Fruit fly (Drosophila melanogaster) whole organism, embryonic: ENCODE results near the gene CG6966.
A peak's percentile ranks its signal among the peaks of the same experiment; 100 is the strongest.

Experiments
- Abd-B ChIP-seq: fragments of 200-800 bp; sonication (Bioruptor generic); optimal IDR thresholded peaks from 2 replicates; lab custom pipeline; 2018; ENCODE audit warnings: missing biosample characterization, mild to moderate bottlenecking, missing genetic modification characterization, moderate library complexity
- CG10267 ChIP-seq: fragments of 200-800 bp; sonication (Bioruptor generic); optimal IDR thresholded peaks from 2 replicates; lab custom pipeline; 2018; ENCODE audit warnings: missing biosample characterization, mild to moderate bottlenecking, missing genetic modification characterization, moderate library complexity
- CG10565 ChIP-seq: fragments of 200-800 bp; sonication (Bioruptor generic); optimal IDR thresholded peaks from 3 replicates; lab custom pipeline; 2016; ENCODE audit warnings: missing biosample characterization, mild to moderate bottlenecking, missing genetic modification characterization
- CG11093 ChIP-seq: fragments of 200-800 bp; sonication (Bioruptor generic); IDR thresholded peaks from 3 replicates; pipeline ENCODE4 v1.3.6; 2022; ENCODE audit warnings: missing biosample characterization, missing genetic modification characterization
- CG12769 ChIP-seq: fragments of 200-800 bp; sonication (Bioruptor generic); optimal IDR thresholded peaks from 2 replicates; lab custom pipeline; 2019; ENCODE audit warnings: missing biosample characterization, mild to moderate bottlenecking, missing genetic modification characterization, moderate library complexity
- CG13624 ChIP-seq: fragments of 200-800 bp; sonication (Bioruptor generic); optimal IDR thresholded peaks from 2 replicates; lab custom pipeline; 2016; ENCODE audit warnings: missing biosample characterization, missing genetic modification characterization
- CG13894 ChIP-seq: fragments of 200-800 bp; sonication (Bioruptor generic); optimal IDR thresholded peaks from 3 replicates; lab custom pipeline; 2018; ENCODE audit warnings: missing biosample characterization, mild to moderate bottlenecking, missing genetic modification characterization, moderate library complexity
- CG14965 ChIP-seq: fragments of 200-800 bp; sonication (Bioruptor generic); optimal IDR thresholded peaks from 2 replicates; lab custom pipeline; 2016; ENCODE audit warnings: missing biosample characterization, missing genetic modification characterization, borderline replicate concordance
- CG15073 ChIP-seq: fragments of 200-800 bp; sonication (Bioruptor generic); optimal IDR thresholded peaks from 2 replicates; lab custom pipeline; 2016; ENCODE audit warnings: missing biosample characterization, missing genetic modification characterization
- CG16815 ChIP-seq: fragments of 200-800 bp; sonication (Bioruptor generic); optimal IDR thresholded peaks from 3 replicates; lab custom pipeline; 2017; ENCODE audit warnings: missing biosample characterization, mild to moderate bottlenecking, missing genetic modification characterization
- CG17829 ChIP-seq: fragments of 200-800 bp; optimal IDR thresholded peaks from 2 replicates; lab custom pipeline; 2019; ENCODE audit warnings: missing biosample characterization, mild to moderate bottlenecking, missing genetic modification characterization, moderate library complexity
- CG18476 ChIP-seq: fragments of 200-800 bp; sonication (Bioruptor generic); optimal IDR thresholded peaks from 2 replicates; lab custom pipeline; 2016; ENCODE audit warnings: missing biosample characterization, mild to moderate bottlenecking, missing genetic modification characterization
- CG18599 ChIP-seq: fragments of 200-800 bp; sonication (Bioruptor generic); optimal IDR thresholded peaks from 3 replicates; lab custom pipeline; 2017; ENCODE audit warnings: missing biosample characterization, missing genetic modification characterization, mild to moderate bottlenecking, moderate library complexity, missing genetic modification reagents
- CG2199 ChIP-seq: fragments of 200-800 bp; sonication (Bioruptor generic); IDR thresholded peaks from 3 replicates; pipeline ENCODE4 v1.3.6; 2022; ENCODE audit warnings: missing biosample characterization, missing genetic modification characterization
- CG32532 ChIP-seq: fragments of 200-800 bp; sonication (Bioruptor generic); IDR thresholded peaks from 2 replicates; pipeline ENCODE4 v1.3.6; 2022; ENCODE audit warnings: missing biosample characterization, missing genetic modification characterization
- CG4328 ChIP-seq: fragments of 200-800 bp; sonication (Bioruptor generic); optimal IDR thresholded peaks from 3 replicates; lab custom pipeline; 2017; ENCODE audit warnings: missing biosample characterization, missing genetic modification reagents, missing genetic modification characterization
- CG5953 ChIP-seq: fragments of 200-800 bp; sonication (Bioruptor generic); IDR thresholded peaks from 2 replicates; pipeline ENCODE4 v1.3.6; 2022; ENCODE audit warnings: missing biosample characterization, missing genetic modification characterization
- CG6175 ChIP-seq: fragments of 200-800 bp; sonication (Bioruptor generic); IDR thresholded peaks from 3 replicates; pipeline ENCODE4 v1.3.6; 2022; ENCODE audit warnings: missing biosample characterization, missing genetic modification characterization
- CG7271 ChIP-seq: fragments of 200-800 bp; sonication (Bioruptor generic); optimal IDR thresholded peaks from 2 replicates; lab custom pipeline; 2018; ENCODE audit warnings: missing biosample characterization, mild to moderate bottlenecking, missing genetic modification characterization, moderate library complexity
- CG8290 ChIP-seq, 3 experiments: fragments of 200-800 bp; sonication (Bioruptor generic); optimal IDR thresholded peaks; 2 replicates each; lab custom pipeline; 2016 to 2019; ENCODE audit warnings: missing biosample characterization in 3 of 3, missing genetic modification characterization in 3 of 3, mild to moderate bottlenecking in 2 of 3, moderate library complexity in 1 of 3
- CG9437 ChIP-seq: fragments of 200-800 bp; sonication (Bioruptor generic); optimal IDR thresholded peaks from 2 replicates; lab custom pipeline; 2018; ENCODE audit warnings: missing biosample characterization, mild to moderate bottlenecking, missing genetic modification characterization
- Dfd ChIP-seq, 2 experiments: fragments of >200 bp; optimal IDR thresholded peaks; 2 replicates each; lab custom pipeline; 2017; ENCODE audit warnings: missing biosample characterization in 2 of 2, missing genetic modification characterization in 2 of 2
- Fer1 ChIP-seq: fragments of 200-800 bp; sonication (Bioruptor generic); optimal IDR thresholded peaks from 2 replicates; lab custom pipeline; 2017; ENCODE audit warnings: missing biosample characterization, mild to moderate bottlenecking, missing genetic modification characterization
- HHEX ChIP-seq: fragments of 200-800 bp; sonication (Bioruptor generic); optimal IDR thresholded peaks from 3 replicates; lab custom pipeline; 2017; ENCODE audit warnings: missing biosample characterization, mild to moderate bottlenecking, missing genetic modification characterization, missing genetic modification reagents
- Lpt ChIP-seq: fragments of >200 bp; optimal IDR thresholded peaks from 2 replicates; lab custom pipeline; 2018; ENCODE audit warnings: missing biosample characterization, missing genetic modification characterization
- Pdp1 ChIP-seq, 2 experiments: fragments of 200-800 bp; sonication (Bioruptor generic); optimal IDR thresholded peaks; 3 replicates each; lab custom pipeline; 2016; ENCODE audit warnings: missing biosample characterization in 2 of 2, missing genetic modification characterization in 2 of 2, mild to moderate bottlenecking in 1 of 2, moderate library complexity in 1 of 2
- Rfx ChIP-seq: fragments of 200-800 bp; sonication (Bioruptor generic); IDR thresholded peaks from 2 replicates; pipeline ENCODE4 v1.3.6; 2022; ENCODE audit warnings: missing biosample characterization, missing genetic modification characterization
- abd-A ChIP-seq: fragments of 200-800 bp; sonication (Bioruptor generic); optimal IDR thresholded peaks from 3 replicates; lab custom pipeline; 2019; ENCODE audit warnings: missing biosample characterization, mild to moderate bottlenecking, missing genetic modification characterization, moderate library complexity
- bowl ChIP-seq: fragments of 200-800 bp; sonication (Bioruptor generic); IDR thresholded peaks from 2 replicates; pipeline ENCODE4 v1.3.6; 2022; ENCODE audit warnings: missing biosample characterization, missing genetic modification characterization
- chinmo ChIP-seq: fragments of 200-800 bp; sonication (Bioruptor generic); IDR thresholded peaks from 4 replicates; pipeline ENCODE4 v1.3.6; 2022; ENCODE audit warnings: missing biosample characterization, missing genetic modification characterization; ENCODE audit not compliant: partially characterized antibody
- ci ChIP-seq: fragments of 200-800 bp; sonication (Bioruptor generic); IDR thresholded peaks from 3 replicates; pipeline ENCODE4 v1.3.6; 2022; ENCODE audit warnings: missing biosample characterization, missing genetic modification characterization
- croc ChIP-seq: fragments of 200-800 bp; sonication (Bioruptor generic); conservative IDR thresholded peaks from 3 replicates; pipeline ENCODE4 v1.3.6; 2022; ENCODE audit warnings: missing biosample characterization, missing genetic modification characterization
- crol ChIP-seq: fragments of 200-800 bp; sonication (Bioruptor generic); IDR thresholded peaks from 2 replicates; pipeline ENCODE4 v1.3.6; 2022; ENCODE audit warnings: missing biosample characterization, missing genetic modification characterization
- cwo ChIP-seq: fragments of 200-800 bp; sonication (Bioruptor generic); optimal IDR thresholded peaks from 3 replicates; lab custom pipeline; 2017; ENCODE audit warnings: missing biosample characterization, missing genetic modification characterization, mild to moderate bottlenecking, moderate library complexity, missing genetic modification reagents
- fd64A ChIP-seq: fragments of 200-800 bp; sonication (Bioruptor generic); optimal IDR thresholded peaks from 3 replicates; lab custom pipeline; 2018; ENCODE audit warnings: missing biosample characterization, mild to moderate bottlenecking, missing genetic modification characterization
- lov ChIP-seq, 2 experiments: fragments of 200-800 bp in 1 of 2; fragments of >200 bp in 1 of 2; sonication (Bioruptor generic) in 1 of 2; IDR thresholded peaks in 1 of 2; optimal IDR thresholded peaks in 1 of 2; 2 replicates in 1 of 2; 3 replicates in 1 of 2; pipeline versions ENCODE4 v1.3.6 to Lab custom; 2017 to 2022; ENCODE audit warnings: missing biosample characterization in 1 of 2, missing genetic modification characterization in 1 of 2
- nerfin-1 ChIP-seq: fragments of 200-800 bp; sonication (Bioruptor generic); optimal IDR thresholded peaks from 3 replicates; lab custom pipeline; 2019; ENCODE audit warnings: missing biosample characterization, mild to moderate bottlenecking, missing genetic modification characterization, moderate library complexity
- p53 ChIP-seq: fragments of 200-800 bp; sonication (Bioruptor generic); optimal IDR thresholded peaks from 2 replicates; lab custom pipeline; 2016; ENCODE audit warnings: missing biosample characterization, missing genetic modification characterization
- prd ChIP-seq, 3 experiments: fragments of >200 bp in 2 of 3; fragments of 200-800 bp in 1 of 3; sonication (Bioruptor generic) in 1 of 3; optimal IDR thresholded peaks in 2 of 3; IDR thresholded peaks in 1 of 3; 2 replicates in 2 of 3; 3 replicates in 1 of 3; pipeline versions ENCODE4 v1.3.6 to Lab custom; 2017 to 2022; ENCODE audit warnings: missing biosample characterization in 1 of 3, missing genetic modification characterization in 1 of 3
- scrt ChIP-seq: fragments of 200-800 bp; sonication (Bioruptor generic); optimal IDR thresholded peaks from 2 replicates; lab custom pipeline; 2018; ENCODE audit warnings: missing biosample characterization, mild to moderate bottlenecking, missing genetic modification characterization, moderate library complexity
- sd ChIP-seq: fragments of 200-800 bp; sonication (Bioruptor generic); optimal IDR thresholded peaks from 3 replicates; lab custom pipeline; 2018; ENCODE audit warnings: missing biosample characterization, mild to moderate bottlenecking, missing genetic modification characterization, moderate library complexity
- shn ChIP-seq: fragments of 200-800 bp; sonication (Bioruptor generic); optimal IDR thresholded peaks from 3 replicates; lab custom pipeline; 2016; ENCODE audit warnings: missing biosample characterization, missing genetic modification characterization
- slp2 ChIP-seq: fragments of 200-800 bp; sonication (Bioruptor generic); optimal IDR thresholded peaks from 2 replicates; lab custom pipeline; 2016; ENCODE audit warnings: missing biosample characterization, missing genetic modification characterization
- sr ChIP-seq: fragments of 200-800 bp; sonication (Bioruptor generic); IDR thresholded peaks from 3 replicates; pipeline ENCODE4 v1.3.6; 2022; ENCODE audit warnings: missing biosample characterization, missing genetic modification characterization
- stc ChIP-seq: fragments of 200-800 bp; sonication (Bioruptor generic); IDR thresholded peaks from 2 replicates; pipeline ENCODE4 v1.3.6; 2022; ENCODE audit warnings: missing biosample characterization, missing genetic modification characterization
- trh ChIP-seq: fragments of 200-800 bp; sonication (Bioruptor generic); optimal IDR thresholded peaks from 2 replicates; lab custom pipeline; 2016; ENCODE audit warnings: missing biosample characterization, missing genetic modification characterization

Gene CG6966

DNA sequence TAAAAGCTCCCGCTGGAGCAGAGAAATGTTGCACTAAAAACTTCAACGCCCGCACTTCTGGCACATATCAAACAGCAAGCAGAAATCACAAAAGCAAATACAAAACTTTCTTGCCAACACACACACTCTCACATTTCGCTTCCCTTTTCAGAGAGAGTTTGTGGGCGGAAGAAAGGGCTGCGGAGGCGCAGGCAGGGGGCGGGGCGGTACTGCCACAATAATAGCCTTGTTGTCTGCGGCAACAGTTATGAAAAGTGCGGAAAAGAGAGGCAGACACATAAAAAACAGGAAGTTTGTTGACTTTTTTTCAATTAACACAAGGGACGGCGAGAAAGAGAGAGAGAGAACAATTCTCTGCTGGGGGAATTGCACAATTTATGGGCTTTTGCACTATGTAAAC lies 35.4 kb upstream of the CG6966 start (continued):
- TF ChIP-seq Dfd (GFP tag; optimal IDR thresholded peaks at IDR 0.05; lab: Kevin White, UChicago) (no peak), CG12769 (tag; lab: Kevin White, UChicago) (peak; percentile 48)

DNA sequence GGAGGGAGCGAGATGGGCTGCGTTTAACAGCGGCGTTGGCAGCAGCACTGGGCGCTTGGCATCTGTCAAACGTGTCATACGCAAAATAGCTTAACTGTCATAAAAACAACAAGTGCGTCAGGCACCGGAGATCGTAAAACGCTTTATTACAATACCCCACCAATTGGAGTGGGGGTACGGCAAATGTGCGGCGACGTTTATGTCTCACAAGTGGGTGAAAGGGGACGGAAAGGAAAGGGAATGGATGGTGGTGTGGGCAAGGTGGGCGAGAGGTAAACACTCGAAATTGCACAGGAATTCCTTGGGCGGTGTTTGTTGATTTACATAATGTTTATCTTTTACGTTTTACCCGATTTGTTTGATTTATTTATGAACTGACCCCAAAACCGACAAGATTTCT lies 34.6 kb upstream of the CG6966 start:
- TF ChIP-seq CG10565 (GFP tag; lab: Kevin White, UChicago) (no peak), lov (optimal IDR thresholded peaks at IDR 0.05; lab: Kevin White, UChicago) (no peak), lov (GFP tag; IDR thresholded peaks at IDR 0.05; lab: Robert Waterston, UW) (0 out of 3 replicates have a peak, but pooled peaks have one; percentile 41), Pdp1 (GFP tag; optimal IDR thresholded peaks at IDR 0.05; lab: Kevin White, UChicago) (peak in 1 of 2 experiments; percentile 0), ci (0 out of 3 replicates have a peak, but pooled peaks have one; percentile 26), CG11093 (GFP tag; lab: Robert Waterston, UW) (no peak), sd (peak; percentile 67), CG12769 (tag; lab: Kevin White, UChicago) (peak; percentile 41), CG13894 (peak; percentile 6), croc (no peak), CG5953 (0 out of 2 replicates have a peak, but pooled peaks have one; percentile 6), CG4328 (no peak), abd-A (peak; percentile 64), Lpt (GFP tag; lab: Kevin White, UChicago) (no peak), cwo (peak; percentile 12), CG18599 (no peak), chinmo (GFP tag; lab: Robert Waterston, UW) (0 out of 4 replicates have a peak, but pooled peaks have one; percentile 56), prd (optimal IDR thresholded peaks at IDR 0.05; lab: Kevin White, UChicago) (no peak), prd (GFP tag; IDR thresholded peaks at IDR 0.05; lab: Robert Waterston, UW) (no peak), crol (GFP tag; lab: Robert Waterston, UW) (peak; percentile 48), CG8290 (GFP tag; optimal IDR thresholded peaks at IDR 0.05; lab: Kevin White, UChicago) (no peak), CG8290 (tag; optimal IDR thresholded peaks at IDR 0.05; lab: Kevin White, UChicago) (peak in 1 of 2 experiments; percentile 28), Abd-B (GFP tag; lab: Kevin White, UChicago) (peak; percentile 7), sr (peak; percentile 57; the same call in 2 of the 3 replicates), bowl (GFP tag; lab: Robert Waterston, UW) (0 out of 2 replicates have a peak, but pooled peaks have one; percentile 14), Fer1 (no peak), CG32532 (GFP tag; lab: Robert Waterston, UW) (0 out of 2 replicates have a peak, but pooled peaks have one; percentile 7), CG6175 (0 out of 3 replicates have a peak, but pooled peaks have one; percentile 36), CG2199 (GFP tag; lab: Robert Waterston, UW) (no peak), scrt (GFP tag; lab: Kevin White, UChicago) (peak; percentile 16)

- TF ChIP-seq stc (GFP tag; lab: Robert Waterston, UW) (no peak), CG17829 (tag; lab: Kevin White, UChicago) (peak; percentile 16), trh (GFP tag; lab: Kevin White, UChicago) (no peak), CG18476 (GFP tag; lab: Kevin White, UChicago) (no peak), CG13624 (GFP tag; lab: Kevin White, UChicago) (no peak), p53 (GFP tag; lab: Kevin White, UChicago) (no peak), CG15073 (GFP tag; lab: Kevin White, UChicago) (no peak), nerfin-1 (no peak), CG9437 (GFP tag; lab: Kevin White, UChicago) (peak; percentile 68), slp2 (GFP tag; lab: Kevin White, UChicago) (no peak), CG7271 (no peak), fd64A (no peak), CG14965 (GFP tag; lab: Kevin White, UChicago) (no peak), CG16815 (GFP tag; lab: Kevin White, UChicago) (no peak), Rfx (GFP tag; lab: Robert Waterston, UW) (peak; percentile 21; the same call in 1 of the 2 replicates), CG10267 (peak; percentile 13), HHEX (GFP tag; lab: Kevin White, UChicago) (peak; percentile 41), shn (no peak)
Measured at dm6 chr3R:15128646-15129429, 33.4 kb upstream of the CG6966 start.
